Worm (Caenorhabditis elegans) whole organism, L3 larva: ENCODE measurements around the gene tbc-10.

ENCODE experiments used
- R02D3.7 ChIP-seq: fragments of 150-350 bp; optimal IDR thresholded peaks from 2 replicates; lab custom pipeline; 2014; ENCODE audit warnings: missing biosample characterization, missing genetic modification characterization
- ama-1 ChIP-seq: fragments of 150-350 bp; optimal IDR thresholded peaks from 2 replicates; lab custom pipeline; 2018
- lin-39 ChIP-seq: fragments of 150-350 bp; optimal IDR thresholded peaks from 2 replicates; lab custom pipeline; 2018; ENCODE audit warnings: missing biosample characterization, missing genetic modification reagents, missing genetic modification characterization
- mdl-1 ChIP-seq: fragments of 150-350 bp; optimal IDR thresholded peaks from 2 replicates; lab custom pipeline; 2014; ENCODE audit warnings: missing biosample characterization, missing genetic modification characterization
- nfya-1 ChIP-seq: sonication (generic microtip); optimal IDR thresholded peaks from 2 replicates; lab custom pipeline; 2017; ENCODE audit warnings: missing genetic modification characterization, mild to moderate bottlenecking, missing compliant biosample characterization, antibody characterized with exemption, moderate library complexity; ENCODE audit not compliant: insufficient read depth
- nhr-11 ChIP-seq: fragments of 150-350 bp; optimal IDR thresholded peaks from 2 replicates; lab custom pipeline; 2014; ENCODE audit warnings: missing biosample characterization, missing genetic modification characterization
- nhr-12 ChIP-seq: fragments of 150-350 bp; optimal IDR thresholded peaks from 2 replicates; lab custom pipeline; 2014; ENCODE audit warnings: missing biosample characterization, missing genetic modification characterization
- nhr-23 ChIP-seq: fragments of 150-350 bp; optimal IDR thresholded peaks from 2 replicates; lab custom pipeline; 2014; ENCODE audit warnings: missing biosample characterization, missing genetic modification reagents, missing genetic modification characterization
- nhr-28 ChIP-seq: fragments of 150-350 bp; optimal IDR thresholded peaks from 2 replicates; lab custom pipeline; 2014; ENCODE audit warnings: missing biosample characterization, missing genetic modification characterization
- nhr-76 ChIP-seq: fragments of 150-350 bp; sonication (generic microtip); optimal IDR thresholded peaks from 5 replicates; lab custom pipeline; 2014; ENCODE audit warnings: missing biosample characterization, missing genetic modification characterization
- unc-39 ChIP-seq: sonication (generic microtip); optimal IDR thresholded peaks from 4 replicates; lab custom pipeline; 2017; ENCODE audit warnings: missing biosample characterization, missing genetic modification characterization
- unc-62 ChIP-seq: fragments of 150-350 bp; sonication (generic microtip); optimal IDR thresholded peaks from 4 replicates; lab custom pipeline; 2014; ENCODE audit warnings: missing biosample characterization, missing genetic modification reagents, missing genetic modification characterization
- ztf-4 ChIP-seq: fragments of 150-350 bp; optimal IDR thresholded peaks from 2 replicates; lab custom pipeline; 2014; ENCODE audit warnings: missing biosample characterization, missing genetic modification characterization

DNA sequence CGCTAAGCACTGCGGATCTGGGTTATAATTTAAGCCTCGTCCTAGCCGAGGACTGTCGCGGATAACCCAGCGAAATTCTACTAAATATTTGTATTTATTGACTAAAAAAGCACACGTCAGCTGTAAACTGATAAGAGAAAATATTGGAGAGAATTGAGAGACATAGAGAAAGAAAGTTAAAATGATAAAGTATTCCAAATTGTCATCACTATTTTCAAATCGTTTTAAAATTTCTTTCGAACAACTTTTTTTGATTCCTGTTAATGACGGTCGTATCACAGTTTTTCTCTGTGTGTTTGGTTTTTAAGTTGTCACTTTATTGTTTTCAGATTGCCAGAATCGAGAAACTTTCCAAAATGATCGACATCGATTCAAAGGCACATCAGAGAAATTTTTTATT is 21.1 kb upstream of the tbc-10 start, which contains the start of gene fbxa-51:
- TF ChIP-seq ztf-4 (no peak), nhr-76 (no peak), R02D3.7 (tag; lab: Kevin White, UChicago) (no peak), nfya-1 (tag; lab: Kevin White, UChicago) (no peak), ama-1 (no peak), nhr-12 (tag; lab: Kevin White, UChicago) (no peak), unc-39 (tag; lab: Kevin White, UChicago) (no peak), lin-39 (tag; lab: Kevin White, UChicago) (no peak), nhr-28 (tag; lab: Kevin White, UChicago) (no peak), nhr-11 (no peak), mdl-1 (no peak), unc-62 (no peak), nhr-23 (no peak)
